Worm (Caenorhabditis elegans): ENCODE results near the gene C05G5.1.

Gene C05G5.1

ce11 chrX:14744496-14744895 lies 4.6 kb upstream of the C05G5.1 start:
- TF ChIP-seq scrt-1 (GFP tag; IDR thresholded peaks at IDR 0.05) (no peak), tbx-11 (GFP tag; IDR thresholded peaks at IDR 0.05) (no peak), sea-1 (GFP tag; conservative IDR thresholded peaks at IDR 0.05) (no peak)

- no peak for TF ChIP-seq ama-1 (optimal IDR thresholded peaks at IDR 0.05)
- TF ChIP-seq tbx-11 (GFP tag; IDR thresholded peaks at IDR 0.05): no peak
- TF ChIP-seq flt-1 (GFP tag; IDR thresholded peaks at IDR 0.05): no peak
- TF ChIP-seq hmbx-1 (tag; optimal IDR thresholded peaks at IDR 0.05): no peak
- TF ChIP-seq pes-1 (GFP tag; IDR thresholded peaks at IDR 0.05): no peak
- no peak for TF ChIP-seq hmg-4 (GFP tag; optimal IDR thresholded peaks at IDR 0.05)
- no peak for TF ChIP-seq tbx-37 (GFP tag; conservative IDR thresholded peaks at IDR 0.05)
- TF ChIP-seq sea-1 (GFP tag; conservative IDR thresholded peaks at IDR 0.05): no peak
- TF ChIP-seq ets-7 (tag; optimal IDR thresholded peaks at IDR 0.05): no peak
- no peak for TF ChIP-seq hnd-1 (tag; optimal IDR thresholded peaks at IDR 0.05)
- TF ChIP-seq ceh-36 (tag; optimal IDR thresholded peaks at IDR 0.05): no peak
- TF ChIP-seq B0310.2 (tag; optimal IDR thresholded peaks at IDR 0.05): no peak
- TF ChIP-seq tra-4 (tag; optimal IDR thresholded peaks at IDR 0.05): no peak
- TF ChIP-seq aly-1 (tag; optimal IDR thresholded peaks at IDR 0.05): no peak
- no peak for TF ChIP-seq ceh-13 (GFP tag; optimal IDR thresholded peaks at IDR 0.05)
- no peak for TF ChIP-seq scrt-1 (GFP tag; IDR thresholded peaks at IDR 0.05)
- no peak for TF ChIP-seq F13C5.2 (tag; optimal IDR thresholded peaks at IDR 0.05)
Observed at ce11 chrX:14743780-14744179, 3.9 kb upstream of the C05G5.1 start, which contains the start of gene C05G5.7. C05G5.7 (minus strand) TSS chrX:14743780.

ce11 chrX:14743210-14743609 lies 3.3 kb upstream of the C05G5.1 start:
- TF ChIP-seq ets-7 (tag; optimal IDR thresholded peaks at IDR 0.05) (no peak), hmg-4 (GFP tag; optimal IDR thresholded peaks at IDR 0.05) (no peak), ama-1 (optimal IDR thresholded peaks at IDR 0.05) (no peak), tbx-37 (GFP tag; conservative IDR thresholded peaks at IDR 0.05) (no peak), F13C5.2 (tag; optimal IDR thresholded peaks at IDR 0.05) (no peak), tra-4 (tag; optimal IDR thresholded peaks at IDR 0.05) (no peak), hmbx-1 (tag; optimal IDR thresholded peaks at IDR 0.05) (no peak), tbx-11 (GFP tag; IDR thresholded peaks at IDR 0.05) (no peak), ceh-13 (GFP tag; optimal IDR thresholded peaks at IDR 0.05) (no peak), hnd-1 (tag; optimal IDR thresholded peaks at IDR 0.05) (no peak), scrt-1 (GFP tag; IDR thresholded peaks at IDR 0.05) (no peak), pes-1 (GFP tag; IDR thresholded peaks at IDR 0.05) (no peak), B0310.2 (tag; optimal IDR thresholded peaks at IDR 0.05) (no peak), ceh-36 (tag; optimal IDR thresholded peaks at IDR 0.05) (no peak), aly-1 (tag; optimal IDR thresholded peaks at IDR 0.05) (no peak), flt-1 (GFP tag; IDR thresholded peaks at IDR 0.05) (no peak)

- TF ChIP-seq ets-7 (tag; optimal IDR thresholded peaks at IDR 0.05): no peak
- TF ChIP-seq pes-1 (GFP tag; IDR thresholded peaks at IDR 0.05): no peak
- no peak for TF ChIP-seq B0310.2 (tag; optimal IDR thresholded peaks at IDR 0.05)
- no peak for TF ChIP-seq tbx-11 (GFP tag; IDR thresholded peaks at IDR 0.05)
- TF ChIP-seq hmbx-1 (tag; optimal IDR thresholded peaks at IDR 0.05): no peak
- no peak for TF ChIP-seq ceh-36 (tag; optimal IDR thresholded peaks at IDR 0.05)
- no peak for TF ChIP-seq F13C5.2 (tag; optimal IDR thresholded peaks at IDR 0.05)
- TF ChIP-seq ceh-13 (GFP tag; optimal IDR thresholded peaks at IDR 0.05): no peak
- no peak for TF ChIP-seq ama-1 (optimal IDR thresholded peaks at IDR 0.05)
- no peak for TF ChIP-seq hmg-4 (GFP tag; optimal IDR thresholded peaks at IDR 0.05)
- TF ChIP-seq sea-1 (GFP tag; conservative IDR thresholded peaks at IDR 0.05): no peak
- no peak for TF ChIP-seq tra-4 (tag; optimal IDR thresholded peaks at IDR 0.05)
- TF ChIP-seq flt-1 (GFP tag; IDR thresholded peaks at IDR 0.05): no peak
- no peak for TF ChIP-seq tbx-37 (GFP tag; conservative IDR thresholded peaks at IDR 0.05)
- TF ChIP-seq hnd-1 (tag; optimal IDR thresholded peaks at IDR 0.05): no peak
- no peak for TF ChIP-seq scrt-1 (GFP tag; IDR thresholded peaks at IDR 0.05)
Observed at ce11 chrX:14739466-14739865, 453 bp downstream of the C05G5.1 start.

ce11 chrX:14737623-14738022 lies 2.3 kb downstream of the C05G5.1 start:
- TF ChIP-seq tbx-37 (GFP tag; conservative IDR thresholded peaks at IDR 0.05) (no peak), hnd-1 (tag; optimal IDR thresholded peaks at IDR 0.05) (no peak), tra-4 (tag; optimal IDR thresholded peaks at IDR 0.05) (no peak), pes-1 (GFP tag; IDR thresholded peaks at IDR 0.05) (no peak), ama-1 (optimal IDR thresholded peaks at IDR 0.05) (no peak), tbx-11 (GFP tag; IDR thresholded peaks at IDR 0.05) (no peak), aly-1 (tag; optimal IDR thresholded peaks at IDR 0.05) (no peak), hmbx-1 (tag; optimal IDR thresholded peaks at IDR 0.05) (no peak), flt-1 (GFP tag; IDR thresholded peaks at IDR 0.05) (no peak), ceh-36 (tag; optimal IDR thresholded peaks at IDR 0.05) (no peak), hmg-4 (GFP tag; optimal IDR thresholded peaks at IDR 0.05) (no peak), B0310.2 (tag; optimal IDR thresholded peaks at IDR 0.05) (no peak)

- TF ChIP-seq ets-7 (tag; optimal IDR thresholded peaks at IDR 0.05): no peak
- TF ChIP-seq B0310.2 (tag; optimal IDR thresholded peaks at IDR 0.05): no peak
- no peak for TF ChIP-seq ceh-36 (tag; optimal IDR thresholded peaks at IDR 0.05)
Observed at ce11 chrX:14736955-14737621, 2.8 kb downstream of the C05G5.1 start.

- no peak for TF ChIP-seq hmg-4 (GFP tag; optimal IDR thresholded peaks at IDR 0.05)
- no peak for TF ChIP-seq hmbx-1 (tag; optimal IDR thresholded peaks at IDR 0.05)
- no peak for TF ChIP-seq ets-7 (tag; optimal IDR thresholded peaks at IDR 0.05)
Observed at ce11 chrX:14736220-14736619, 3.7 kb downstream of the C05G5.1 start.

- TF ChIP-seq sea-1 (GFP tag; conservative IDR thresholded peaks at IDR 0.05) (no peak), F13C5.2 (tag; optimal IDR thresholded peaks at IDR 0.05) (no peak), hmbx-1 (tag; optimal IDR thresholded peaks at IDR 0.05) (no peak), pes-1 (GFP tag; IDR thresholded peaks at IDR 0.05) (no peak), tra-4 (tag; optimal IDR thresholded peaks at IDR 0.05) (no peak), hmg-4 (GFP tag; optimal IDR thresholded peaks at IDR 0.05) (no peak), hnd-1 (tag; optimal IDR thresholded peaks at IDR 0.05) (no peak), tbx-11 (GFP tag; IDR thresholded peaks at IDR 0.05) (no peak), tbx-37 (GFP tag; conservative IDR thresholded peaks at IDR 0.05) (no peak), aly-1 (tag; optimal IDR thresholded peaks at IDR 0.05) (no peak), scrt-1 (GFP tag; IDR thresholded peaks at IDR 0.05) (no peak), B0310.2 (tag; optimal IDR thresholded peaks at IDR 0.05) (no peak), ets-7 (tag; optimal IDR thresholded peaks at IDR 0.05) (no peak), ceh-36 (tag; optimal IDR thresholded peaks at IDR 0.05) (no peak)
Observed at ce11 chrX:14731828-14732331, 8.0 kb downstream of the C05G5.1 start, which contains the start of gene F33C8.4. F33C8.4 (plus strand) TSS chrX:14732281.
